Worm (Caenorhabditis elegans) whole organism, young adult: ENCODE data around the gene mtm-5.

Source experiments
- C06A6.2 ChIP-seq: fragments of 200-800 bp; sonication (Bioruptor generic); conservative IDR thresholded peaks from 2 replicates; pipeline ENCODE4 v1.3.6; 2022; ENCODE audit warnings: missing genetic modification characterization, missing compliant biosample characterization
- F10E7.11 ChIP-seq: sonication (generic microtip); optimal IDR thresholded peaks from 2 replicates; lab custom pipeline; 2017; ENCODE audit warnings: mild to moderate bottlenecking, missing genetic modification characterization, moderate library complexity, missing compliant biosample characterization
- K11D2.4 ChIP-seq: fragments of 200-800 bp; sonication (Bioruptor generic); IDR thresholded peaks from 2 replicates; pipeline ENCODE4 v1.3.6; 2022; ENCODE audit warnings: missing genetic modification reagents, missing genetic modification characterization, missing compliant biosample characterization
- K12H6.12 ChIP-seq: fragments of 200-800 bp; sonication (Bioruptor generic); optimal IDR thresholded peaks from 2 replicates; lab custom pipeline; 2018; ENCODE audit warnings: mild to moderate bottlenecking, missing genetic modification characterization, missing compliant biosample characterization
- T07F8.4 ChIP-seq: sonication (generic microtip); optimal IDR thresholded peaks from 2 replicates; lab custom pipeline; 2016; ENCODE audit warnings: mild to moderate bottlenecking, missing genetic modification characterization, moderate library complexity, missing compliant biosample characterization
- ZK185.1 ChIP-seq: sonication (generic microtip); optimal IDR thresholded peaks from 2 replicates; lab custom pipeline; 2016; ENCODE audit warnings: mild to moderate bottlenecking, missing genetic modification characterization, missing compliant biosample characterization; ENCODE audit not compliant: poor library complexity, severe bottlenecking
- ama-1 ChIP-seq, 3 experiments: fragments of 150-350 bp in 1 of 3; sonication (generic microtip) in 2 of 3; optimal IDR thresholded peaks; 2 replicates each; lab custom pipeline; 2014 to 2018; ENCODE audit warnings: missing biosample characterization in 2 of 3, missing genetic modification characterization in 2 of 3, missing genetic modification reagents in 2 of 3
- atf-7 ChIP-seq: sonication (generic microtip); optimal IDR thresholded peaks from 2 replicates; lab custom pipeline; 2017; ENCODE audit warnings: mild to moderate bottlenecking, missing genetic modification characterization, missing compliant biosample characterization
- attf-3 ChIP-seq: fragments of 200-800 bp; sonication (Bioruptor generic); conservative IDR thresholded peaks from 2 replicates; pipeline ENCODE4 v1.3.6; 2022; ENCODE audit warnings: missing genetic modification reagents, missing genetic modification characterization, missing compliant biosample characterization
- attf-5 ChIP-seq: fragments of 200-800 bp; sonication (Bioruptor generic); optimal IDR thresholded peaks from 2 replicates; lab custom pipeline; 2018; ENCODE audit warnings: mild to moderate bottlenecking, missing genetic modification characterization, missing compliant biosample characterization
- attf-6 ChIP-seq: fragments of 200-800 bp; sonication (Bioruptor generic); IDR thresholded peaks from 2 replicates; pipeline ENCODE4 v1.3.6; 2022; ENCODE audit warnings: missing genetic modification reagents, missing genetic modification characterization, missing compliant biosample characterization
- bed-1 ChIP-seq: fragments of 200-800 bp; sonication (Bioruptor generic); IDR thresholded peaks from 2 replicates; pipeline ENCODE4 v1.3.6; 2022; ENCODE audit warnings: missing genetic modification reagents, missing genetic modification characterization, missing compliant biosample characterization
- ccch-3 ChIP-seq: fragments of 200-800 bp; sonication (Bioruptor generic); optimal IDR thresholded peaks from 2 replicates; lab custom pipeline; 2018; ENCODE audit warnings: mild to moderate bottlenecking, missing genetic modification characterization, missing compliant biosample characterization
- cebp-2 ChIP-seq: fragments of 200-800 bp; sonication (Bioruptor generic); IDR thresholded peaks from 2 replicates; pipeline ENCODE4 v1.3.6; 2022; ENCODE audit warnings: missing genetic modification characterization, missing compliant biosample characterization
- ceh-100 ChIP-seq: fragments of 200-800 bp; sonication (Bioruptor generic); IDR thresholded peaks from 2 replicates; pipeline ENCODE4 v1.3.6; 2022; ENCODE audit warnings: missing genetic modification reagents, missing genetic modification characterization, missing compliant biosample characterization
- ceh-27 ChIP-seq: fragments of 200-800 bp; sonication (Bioruptor generic); optimal IDR thresholded peaks from 2 replicates; lab custom pipeline; 2018; ENCODE audit warnings: mild to moderate bottlenecking, missing genetic modification characterization, moderate library complexity, missing compliant biosample characterization
- ceh-40 ChIP-seq: fragments of 200-800 bp; sonication (Bioruptor generic); IDR thresholded peaks from 2 replicates; pipeline ENCODE4 v1.3.6; 2022; ENCODE audit warnings: missing genetic modification characterization, missing compliant biosample characterization
- ceh-91 ChIP-seq: fragments of 200-800 bp; sonication (Bioruptor generic); IDR thresholded peaks from 2 replicates; pipeline ENCODE4 v1.3.6; 2022; ENCODE audit warnings: missing genetic modification reagents, missing genetic modification characterization, missing compliant biosample characterization
- chd-7 ChIP-seq: sonication (generic microtip); optimal IDR thresholded peaks from 2 replicates; lab custom pipeline; 2016; ENCODE audit warnings: mild to moderate bottlenecking, missing genetic modification characterization, moderate library complexity, missing compliant biosample characterization
- die-1 ChIP-seq: sonication (generic microtip); optimal IDR thresholded peaks from 2 replicates; lab custom pipeline; 2016; ENCODE audit warnings: missing genotype, mild to moderate bottlenecking, missing genetic modification characterization, missing compliant biosample characterization
- dox-1 ChIP-seq: fragments of 200-800 bp; sonication (Bioruptor generic); IDR thresholded peaks from 2 replicates; pipeline ENCODE4 v1.3.6; 2022; ENCODE audit warnings: missing genetic modification reagents, missing genetic modification characterization, missing compliant biosample characterization
- dpff-1 ChIP-seq: sonication (generic microtip); optimal IDR thresholded peaks from 2 replicates; lab custom pipeline; 2017; ENCODE audit warnings: mild to moderate bottlenecking, missing genetic modification characterization, missing compliant biosample characterization
- ekl-4 ChIP-seq: fragments of 200-800 bp; sonication (Bioruptor generic); IDR thresholded peaks from 2 replicates; pipeline ENCODE4 v1.3.6; 2022; ENCODE audit warnings: missing genetic modification reagents, missing genetic modification characterization, missing compliant biosample characterization
- fkh-3 ChIP-seq: sonication (generic microtip); optimal IDR thresholded peaks from 2 replicates; lab custom pipeline; 2016; ENCODE audit warnings: mild to moderate bottlenecking, missing genetic modification characterization, missing compliant biosample characterization
- gei-17 ChIP-seq: fragments of 200-800 bp; sonication (Bioruptor generic); optimal IDR thresholded peaks from 2 replicates; lab custom pipeline; 2018; ENCODE audit warnings: mild to moderate bottlenecking, missing genetic modification characterization, missing compliant biosample characterization
- hlh-12 ChIP-seq: sonication (generic microtip); optimal IDR thresholded peaks from 2 replicates; lab custom pipeline; 2016; ENCODE audit warnings: missing genetic modification characterization, missing compliant biosample characterization
- hmg-1.2 ChIP-seq: fragments of 200-800 bp; sonication (Bioruptor generic); IDR thresholded peaks from 2 replicates; pipeline ENCODE4 v1.3.6; 2022; ENCODE audit warnings: missing genetic modification reagents, missing genetic modification characterization, missing compliant biosample characterization
- hsf-1 ChIP-seq: fragments of 200-800 bp; sonication (Bioruptor generic); IDR thresholded peaks from 2 replicates; pipeline ENCODE4 v1.3.6; 2022; ENCODE audit warnings: missing genetic modification reagents, missing genetic modification characterization, missing compliant biosample characterization
- lag-1 ChIP-seq: fragments of 200-800 bp; sonication (Bioruptor generic); IDR thresholded peaks from 2 replicates; pipeline ENCODE4 v1.3.6; 2022; ENCODE audit warnings: missing genetic modification reagents, missing genetic modification characterization, missing compliant biosample characterization
- let-526 ChIP-seq: fragments of 200-800 bp; sonication (Bioruptor generic); IDR thresholded peaks from 2 replicates; pipeline ENCODE4 v1.3.6; 2022; ENCODE audit warnings: missing genetic modification reagents, missing genetic modification characterization, missing compliant biosample characterization
- lin-26 ChIP-seq: fragments of 200-800 bp; sonication (Bioruptor generic); IDR thresholded peaks from 2 replicates; pipeline ENCODE4 v1.3.6; 2022; ENCODE audit warnings: missing genetic modification reagents, missing genetic modification characterization, missing compliant biosample characterization
- lin-35 ChIP-seq, 3 experiments: fragments of 150-350 bp in 2 of 3; sonication (generic microtip) in 1 of 3; optimal IDR thresholded peaks; 2 replicates each; lab custom pipeline; 2014 to 2018; ENCODE audit warnings: missing biosample characterization in 3 of 3, missing genetic modification characterization in 3 of 3, missing genetic modification reagents in 3 of 3
- lin-40 ChIP-seq: sonication (generic microtip); optimal IDR thresholded peaks from 2 replicates; lab custom pipeline; 2016; ENCODE audit warnings: missing genetic modification characterization, mild to moderate bottlenecking, missing compliant biosample characterization, missing genotype, missing genetic modification reagents
- madf-10 ChIP-seq: sonication (generic microtip); optimal IDR thresholded peaks from 2 replicates; lab custom pipeline; 2016; ENCODE audit warnings: mild to moderate bottlenecking, missing genetic modification characterization, missing compliant biosample characterization
- madf-3 ChIP-seq: fragments of 200-800 bp; sonication (Bioruptor generic); IDR thresholded peaks from 2 replicates; pipeline ENCODE4 v1.3.6; 2022; ENCODE audit warnings: missing genetic modification reagents, missing genetic modification characterization, missing compliant biosample characterization
- mel-28 ChIP-seq: sonication (generic microtip); optimal IDR thresholded peaks from 2 replicates; lab custom pipeline; 2016; ENCODE audit warnings: borderline replicate concordance, mild to moderate bottlenecking, missing genetic modification characterization, missing compliant biosample characterization
- mes-4 ChIP-seq: sonication (generic microtip); optimal IDR thresholded peaks from 2 replicates; lab custom pipeline; 2016; ENCODE audit warnings: missing genotype, missing genetic modification characterization, missing compliant biosample characterization
- nhr-179 ChIP-seq: sonication (generic microtip); optimal IDR thresholded peaks from 2 replicates; lab custom pipeline; 2016; ENCODE audit warnings: mild to moderate bottlenecking, missing genetic modification characterization, missing compliant biosample characterization
- nhr-27 ChIP-seq: fragments of 200-800 bp; sonication (Bioruptor generic); optimal IDR thresholded peaks from 2 replicates; lab custom pipeline; 2018; ENCODE audit warnings: mild to moderate bottlenecking, missing genetic modification characterization, moderate library complexity, missing compliant biosample characterization
- nhr-90 ChIP-seq: sonication (generic microtip); optimal IDR thresholded peaks from 2 replicates; lab custom pipeline; 2016; ENCODE audit warnings: missing genotype, mild to moderate bottlenecking, missing genetic modification characterization, missing compliant biosample characterization
- rcor-1 ChIP-seq: fragments of 200-800 bp; sonication (Bioruptor generic); IDR thresholded peaks from 2 replicates; pipeline ENCODE4 v1.3.6; 2022; ENCODE audit warnings: missing genetic modification reagents, missing genetic modification characterization, missing compliant biosample characterization
- rpc-1 ChIP-seq, 2 experiments: fragments of 150-350 bp in 1 of 2; sonication (generic microtip) in 1 of 2; optimal IDR thresholded peaks; 2 replicates each; lab custom pipeline; 2014 to 2018; ENCODE audit warnings: missing biosample characterization in 1 of 2, missing genetic modification characterization in 1 of 2, missing genetic modification reagents in 1 of 2, missing genotype in 1 of 2
- sea-2 ChIP-seq: fragments of 200-800 bp; sonication (Bioruptor generic); IDR thresholded peaks from 2 replicates; pipeline ENCODE4 v1.3.6; 2022; ENCODE audit warnings: missing genetic modification characterization, missing compliant biosample characterization
- snpc-1.3 ChIP-seq: sonication (generic microtip); optimal IDR thresholded peaks from 2 replicates; lab custom pipeline; 2017; ENCODE audit warnings: missing genetic modification characterization, mild to moderate bottlenecking, missing compliant biosample characterization, antibody characterized with exemption, moderate library complexity, missing genotype, missing genetic modification reagents; ENCODE audit not compliant: insufficient read depth
- snpc-3.4 ChIP-seq: sonication (generic microtip); optimal IDR thresholded peaks from 2 replicates; lab custom pipeline; 2017; ENCODE audit warnings: missing genetic modification characterization, mild to moderate bottlenecking, missing compliant biosample characterization, antibody characterized with exemption, moderate library complexity, missing genotype, missing genetic modification reagents
- ztf-18 ChIP-seq: sonication (generic microtip); optimal IDR thresholded peaks from 2 replicates; lab custom pipeline; 2016; ENCODE audit warnings: missing genotype, mild to moderate bottlenecking, missing genetic modification characterization, missing compliant biosample characterization
- ztf-25 ChIP-seq: fragments of 200-800 bp; sonication (Bioruptor generic); IDR thresholded peaks from 2 replicates; pipeline ENCODE4 v1.3.6; 2022; ENCODE audit warnings: missing genetic modification reagents, missing genetic modification characterization, missing compliant biosample characterization

mtm-5 gene

ce11 chrX:5278249-5278648 is 35.0 kb upstream of the mtm-5 start:
- TF ChIP-seq ceh-40 (GFP tag; lab: Robert Waterston, UW) (no peak), ztf-25 (GFP tag; lab: Robert Waterston, UW) (no peak), lin-40 (tag; lab: Kevin White, UChicago) (no peak), ekl-4 (GFP tag; lab: Robert Waterston, UW) (no peak), madf-10 (no peak), chd-7 (tag; lab: Kevin White, UChicago) (no peak), hsf-1 (GFP tag; lab: Robert Waterston, UW) (no peak), hlh-12 (tag; lab: Kevin White, UChicago) (no peak), K11D2.4 (GFP tag; lab: Robert Waterston, UW) (no peak), rcor-1 (GFP tag; lab: Robert Waterston, UW) (no peak), attf-3 (GFP tag; lab: Robert Waterston, UW) (no peak), die-1 (tag; lab: Kevin White, UChicago) (no peak), ccch-3 (GFP tag; lab: Kevin White, UChicago) (no peak), nhr-179 (tag; lab: Kevin White, UChicago) (no peak), C06A6.2 (no peak), T07F8.4 (tag; lab: Kevin White, UChicago) (no peak), hmg-1.2 (GFP tag; lab: Robert Waterston, UW) (no peak)

- TF ChIP-seq mes-4 (tag; lab: Kevin White, UChicago): no peak
- no peak for TF ChIP-seq fkh-3 (tag; lab: Kevin White, UChicago)
- TF ChIP-seq nhr-27 (tag; lab: Kevin White, UChicago): no peak
- TF ChIP-seq ceh-27: no peak
- TF ChIP-seq nhr-90 (tag; lab: Kevin White, UChicago): no peak
- no peak for TF ChIP-seq atf-7 (tag; lab: Kevin White, UChicago)
- TF ChIP-seq attf-3 (GFP tag; lab: Robert Waterston, UW): no peak
- no peak for TF ChIP-seq let-526
- TF ChIP-seq dpff-1 (tag; lab: Kevin White, UChicago): no peak
- TF ChIP-seq lag-1 (GFP tag; lab: Robert Waterston, UW): no peak
- TF ChIP-seq snpc-1.3 (tag; lab: Kevin White, UChicago): no peak
- no peak for TF ChIP-seq bed-1 (GFP tag; lab: Robert Waterston, UW)
- no peak for TF ChIP-seq ceh-91 (GFP tag; lab: Robert Waterston, UW)
- no peak for TF ChIP-seq nhr-179 (tag; lab: Kevin White, UChicago)
- TF ChIP-seq F10E7.11 (tag; lab: Kevin White, UChicago): no peak
- no peak for TF ChIP-seq K12H6.12 (tag; lab: Kevin White, UChicago)
Measured at ce11 chrX:5276772-5277171, 33.6 kb upstream of the mtm-5 start.

ce11 chrX:5275209-5275608 is 32.0 kb upstream of the mtm-5 start, which contains the start of gene hst-6:
TSS of gene hst-6 (plus strand) at chrX:5275561.
- TF ChIP-seq madf-3 (GFP tag; lab: Robert Waterston, UW): no peak
- TF ChIP-seq mel-28 (tag; lab: Kevin White, UChicago): no peak
- TF ChIP-seq dox-1 (GFP tag; lab: Robert Waterston, UW): peak; percentile 72
- no peak for TF ChIP-seq ztf-25 (GFP tag; lab: Robert Waterston, UW)
- peak; percentile 43 for TF ChIP-seq snpc-3.4 (tag; lab: Kevin White, UChicago)
- no peak for TF ChIP-seq cebp-2 (GFP tag; lab: Robert Waterston, UW)
- peak; percentile 73 for TF ChIP-seq attf-5
- peak; percentile 17 for TF ChIP-seq ztf-18 (tag; lab: Kevin White, UChicago)
- peak in 1 of 3 experiments; percentile 43 for TF ChIP-seq lin-35 (GFP tag; optimal IDR thresholded peaks at IDR 0.05; lab: Kevin White, UChicago)
- no peak for TF ChIP-seq lin-26 (GFP tag; lab: Robert Waterston, UW)
- TF ChIP-seq rpc-1 (optimal IDR thresholded peaks at IDR 0.05; lab: Kevin White, UChicago): no peak
- TF ChIP-seq rpc-1 (tag; optimal IDR thresholded peaks at IDR 0.05; lab: Kevin White, UChicago): no peak
- no peak for TF ChIP-seq sea-2 (GFP tag; lab: Robert Waterston, UW)
- no peak for TF ChIP-seq ama-1 (optimal IDR thresholded peaks at IDR 0.05; lab: Kevin White, UChicago)
- no peak for TF ChIP-seq ama-1 (GFP tag; optimal IDR thresholded peaks at IDR 0.05; lab: Kevin White, UChicago)
- no peak for TF ChIP-seq attf-6 (GFP tag; lab: Robert Waterston, UW)
- peak; percentile 31 for TF ChIP-seq gei-17
- TF ChIP-seq ZK185.1 (tag; lab: Kevin White, UChicago): peak; percentile 57
- TF ChIP-seq ceh-100 (GFP tag; lab: Robert Waterston, UW): no peak
